Fruit fly (Drosophila melanogaster) whole organism, embryonic: ENCODE data around the gene CG33641.

ENCODE experiments used
- Abd-B ChIP-seq: fragments of 200-800 bp; sonication (Bioruptor generic); optimal IDR thresholded peaks from 2 replicates; lab custom pipeline; 2018; ENCODE audit warnings: missing biosample characterization, mild to moderate bottlenecking, missing genetic modification characterization, moderate library complexity
- Ada2b ChIP-seq: fragments of 200-800 bp; sonication (Bioruptor generic); IDR thresholded peaks from 2 replicates; pipeline ENCODE4 v1.3.6; 2022; ENCODE audit warnings: missing biosample characterization, missing genetic modification characterization
- Adf1 ChIP-seq: fragments of 200-800 bp; sonication (Bioruptor generic); IDR thresholded peaks from 2 replicates; pipeline ENCODE4 v1.3.6; 2022; ENCODE audit warnings: missing biosample characterization, missing genetic modification characterization
- BEAF-32 ChIP-seq: fragments of 200-800 bp; sonication (Bioruptor generic); optimal IDR thresholded peaks from 3 replicates; lab custom pipeline; 2017; ENCODE audit warnings: missing biosample characterization, missing genetic modification characterization, mild to moderate bottlenecking, moderate library complexity, missing genetic modification reagents
- BtbVII ChIP-seq: fragments of 200-800 bp; sonication (Bioruptor generic); optimal IDR thresholded peaks from 3 replicates; lab custom pipeline; 2017; ENCODE audit warnings: missing biosample characterization, mild to moderate bottlenecking, missing genetic modification characterization
- CG10654 ChIP-seq: fragments of 200-800 bp; sonication (Bioruptor generic); optimal IDR thresholded peaks from 2 replicates; lab custom pipeline; 2016; ENCODE audit warnings: missing biosample characterization, missing genetic modification characterization
- CG10959 ChIP-seq: fragments of 200-800 bp; sonication (Bioruptor generic); IDR thresholded peaks from 2 replicates; pipeline ENCODE4 v1.3.6; 2022; ENCODE audit warnings: missing biosample characterization, missing genetic modification characterization
- CG11247 ChIP-seq: fragments of 200-800 bp; sonication (Bioruptor generic); IDR thresholded peaks from 2 replicates; pipeline ENCODE4 v1.3.6; 2022; ENCODE audit warnings: missing biosample characterization, missing genetic modification characterization
- CG15073 ChIP-seq: fragments of 200-800 bp; sonication (Bioruptor generic); optimal IDR thresholded peaks from 2 replicates; lab custom pipeline; 2016; ENCODE audit warnings: missing biosample characterization, missing genetic modification characterization
- CG15514 ChIP-seq: fragments of 200-800 bp; sonication (Bioruptor generic); optimal IDR thresholded peaks from 3 replicates; lab custom pipeline; 2017; ENCODE audit warnings: missing biosample characterization, missing genetic modification characterization, mild to moderate bottlenecking, moderate library complexity, missing genetic modification reagents
- CG17361 ChIP-seq: fragments of 200-800 bp; sonication (Bioruptor generic); IDR thresholded peaks from 3 replicates; pipeline ENCODE4 v1.3.6; 2022; ENCODE audit warnings: missing biosample characterization, missing genetic modification characterization
- CG17912 ChIP-seq: fragments of 200-800 bp; sonication (Bioruptor generic); optimal IDR thresholded peaks from 2 replicates; lab custom pipeline; 2018; ENCODE audit warnings: missing biosample characterization, mild to moderate bottlenecking, missing genetic modification characterization
- CG18262 ChIP-seq: fragments of 200-800 bp; optimal IDR thresholded peaks from 3 replicates; lab custom pipeline; 2019; ENCODE audit warnings: missing biosample characterization, mild to moderate bottlenecking, missing genetic modification characterization, moderate library complexity
- CG31224 ChIP-seq: fragments of 200-800 bp; sonication (Bioruptor generic); IDR thresholded peaks from 2 replicates; pipeline ENCODE4 v1.3.6; 2022; ENCODE audit warnings: missing biosample characterization, missing genetic modification characterization
- CG4424 ChIP-seq: fragments of 200-800 bp; sonication (Bioruptor generic); optimal IDR thresholded peaks from 3 replicates; lab custom pipeline; 2016; ENCODE audit warnings: missing biosample characterization, missing genetic modification characterization
- CG4820 ChIP-seq: fragments of 200-800 bp; sonication (Bioruptor generic); optimal IDR thresholded peaks from 3 replicates; lab custom pipeline; 2016; ENCODE audit warnings: missing biosample characterization, missing genetic modification characterization
- CG6254 ChIP-seq: fragments of 200-800 bp; sonication (Bioruptor generic); optimal IDR thresholded peaks from 3 replicates; lab custom pipeline; 2017; ENCODE audit warnings: mild to moderate bottlenecking, missing biosample characterization, missing genetic modification reagents, missing genetic modification characterization
- CG6689 ChIP-seq: fragments of 200-800 bp; sonication (Bioruptor generic); IDR thresholded peaks from 2 replicates; pipeline ENCODE4 v1.3.6; 2022; ENCODE audit warnings: missing biosample characterization, missing genetic modification characterization
- CrebB ChIP-seq: fragments of 200-800 bp; sonication (Bioruptor generic); optimal IDR thresholded peaks from 3 replicates; lab custom pipeline; 2018; ENCODE audit warnings: missing biosample characterization, mild to moderate bottlenecking, missing genetic modification characterization
- Dbx ChIP-seq: fragments of 200-800 bp; sonication (Bioruptor generic); IDR thresholded peaks from 3 replicates; pipeline ENCODE4 v1.3.6; 2022; ENCODE audit warnings: missing biosample characterization, missing genetic modification characterization
- E2f2 ChIP-seq: fragments of 200-800 bp; sonication (Bioruptor generic); IDR thresholded peaks from 2 replicates; pipeline ENCODE4 v1.3.6; 2022; ENCODE audit warnings: missing biosample characterization, missing genetic modification characterization
- Fer2 ChIP-seq: fragments of 200-800 bp; sonication (Bioruptor generic); optimal IDR thresholded peaks from 2 replicates; lab custom pipeline; 2018; ENCODE audit warnings: missing biosample characterization, mild to moderate bottlenecking, missing genetic modification characterization, moderate library complexity
- HmgZ ChIP-seq: fragments of 200-800 bp; sonication (Bioruptor generic); optimal IDR thresholded peaks from 2 replicates; lab custom pipeline; 2018; ENCODE audit warnings: missing biosample characterization, mild to moderate bottlenecking, missing genetic modification characterization
- Hmr ChIP-seq: fragments of 200-800 bp; sonication (Bioruptor generic); optimal IDR thresholded peaks from 3 replicates; lab custom pipeline; 2017; ENCODE audit warnings: mild to moderate bottlenecking, missing biosample characterization, missing genetic modification reagents, missing genetic modification characterization
- Max ChIP-seq: fragments of 200-800 bp; sonication (Bioruptor generic); optimal IDR thresholded peaks from 2 replicates; lab custom pipeline; 2016; ENCODE audit warnings: missing biosample characterization, mild to moderate bottlenecking, missing genetic modification characterization
- NK7.1 ChIP-seq: fragments of 200-800 bp; sonication (Bioruptor generic); optimal IDR thresholded peaks from 3 replicates; lab custom pipeline; 2016; ENCODE audit warnings: missing biosample characterization, missing genetic modification characterization
- Opbp ChIP-seq: fragments of 200-800 bp; sonication (Bioruptor generic); IDR thresholded peaks from 3 replicates; pipeline ENCODE4 v1.3.6; 2022; ENCODE audit warnings: missing biosample characterization, missing genetic modification characterization; ENCODE audit not compliant: partially characterized antibody
- Sox102F ChIP-seq: fragments of 200-800 bp; sonication (Bioruptor generic); optimal IDR thresholded peaks from 2 replicates; lab custom pipeline; 2018; ENCODE audit warnings: missing biosample characterization, mild to moderate bottlenecking, missing genetic modification characterization, moderate library complexity
- Spps ChIP-seq: fragments of 200-800 bp; sonication (Bioruptor generic); optimal IDR thresholded peaks from 2 replicates; lab custom pipeline; 2018; ENCODE audit warnings: missing biosample characterization, mild to moderate bottlenecking, missing genetic modification characterization
- Sry-β ChIP-seq: fragments of 200-800 bp; sonication (Bioruptor generic); optimal IDR thresholded peaks from 2 replicates; lab custom pipeline; 2018; ENCODE audit warnings: missing biosample characterization, mild to moderate bottlenecking, missing genetic modification characterization, moderate library complexity
- Tbp ChIP-seq: fragments of >200 bp; optimal IDR thresholded peaks from 2 replicates; lab custom pipeline; 2018; ENCODE audit warnings: missing biosample characterization, missing genetic modification characterization
- abd-A ChIP-seq: fragments of 200-800 bp; sonication (Bioruptor generic); optimal IDR thresholded peaks from 3 replicates; lab custom pipeline; 2019; ENCODE audit warnings: missing biosample characterization, mild to moderate bottlenecking, missing genetic modification characterization, moderate library complexity
- cas ChIP-seq: fragments of 200-800 bp; sonication (Bioruptor generic); IDR thresholded peaks from 2 replicates; pipeline ENCODE4 v1.3.6; 2022; ENCODE audit warnings: missing biosample characterization, missing genetic modification characterization
- da ChIP-seq: fragments of 200-800 bp; sonication (Bioruptor generic); optimal IDR thresholded peaks from 2 replicates; lab custom pipeline; 2016; ENCODE audit warnings: missing biosample characterization, missing genetic modification characterization
- fd3F ChIP-seq: fragments of 200-800 bp; sonication (Bioruptor generic); optimal IDR thresholded peaks from 2 replicates; lab custom pipeline; 2018; ENCODE audit warnings: missing biosample characterization, mild to moderate bottlenecking, missing genetic modification characterization, moderate library complexity
- hb ChIP-seq: fragments of 200-800 bp; sonication (Bioruptor generic); IDR thresholded peaks from 3 replicates; pipeline ENCODE4 v1.3.6; 2022; ENCODE audit warnings: missing biosample characterization, missing genetic modification characterization; ENCODE audit not compliant: partially characterized antibody
- hbn ChIP-seq: fragments of 200-800 bp; sonication (Bioruptor generic); IDR thresholded peaks from 2 replicates; pipeline ENCODE4 v1.3.6; 2022; ENCODE audit warnings: missing biosample characterization, missing genetic modification characterization; ENCODE audit not compliant: partially characterized antibody
- ind ChIP-seq: fragments of 200-800 bp; sonication (Bioruptor generic); optimal IDR thresholded peaks from 3 replicates; lab custom pipeline; 2016; ENCODE audit warnings: missing biosample characterization, missing genetic modification characterization
- maf-S ChIP-seq: fragments of 200-800 bp; sonication (Bioruptor generic); optimal IDR thresholded peaks from 2 replicates; lab custom pipeline; 2016; ENCODE audit warnings: missing biosample characterization, missing genetic modification characterization
- otp ChIP-seq: fragments of 200-800 bp; sonication (Bioruptor generic); IDR thresholded peaks from 3 replicates; pipeline ENCODE4, ENCODE4 v1.3.6; 2022; ENCODE audit warnings: missing biosample characterization, missing genetic modification characterization
- pb ChIP-seq: fragments of 200-800 bp; sonication (Bioruptor generic); optimal IDR thresholded peaks from 3 replicates; lab custom pipeline; 2016; ENCODE audit warnings: missing biosample characterization, missing genetic modification characterization
- pfk ChIP-seq: fragments of 200-800 bp; sonication (Bioruptor generic); optimal IDR thresholded peaks from 2 replicates; lab custom pipeline; 2018; ENCODE audit warnings: missing biosample characterization, mild to moderate bottlenecking, missing genetic modification characterization, moderate library complexity
- pros ChIP-seq: fragments of 200-800 bp; sonication (Bioruptor generic); optimal IDR thresholded peaks from 3 replicates; lab custom pipeline; 2019; ENCODE audit warnings: missing biosample characterization, mild to moderate bottlenecking, missing genetic modification characterization, moderate library complexity
- ranshi ChIP-seq: fragments of 200-800 bp; sonication (Bioruptor generic); IDR thresholded peaks from 2 replicates; pipeline ENCODE4 v1.3.6; 2022; ENCODE audit warnings: missing biosample characterization, missing genetic modification characterization
- slou ChIP-seq: fragments of 200-800 bp; sonication (Bioruptor generic); optimal IDR thresholded peaks from 3 replicates; lab custom pipeline; 2016; ENCODE audit warnings: missing biosample characterization, missing genetic modification characterization
- sug ChIP-seq: fragments of 200-800 bp; optimal IDR thresholded peaks from 2 replicates; lab custom pipeline; 2019; ENCODE audit warnings: missing biosample characterization, mild to moderate bottlenecking, missing genetic modification characterization, moderate library complexity
- wdn ChIP-seq: fragments of 200-800 bp; sonication (Bioruptor generic); IDR thresholded peaks from 2 replicates; pipeline ENCODE4 v1.3.6; 2022; ENCODE audit warnings: missing biosample characterization, missing genetic modification characterization
- zen2 ChIP-seq: fragments of 200-800 bp; sonication (Bioruptor generic); IDR thresholded peaks from 3 replicates; pipeline ENCODE4 v1.3.6; 2022; ENCODE audit warnings: missing biosample characterization, missing genetic modification characterization; ENCODE audit not compliant: partially characterized antibody
- zfh1 ChIP-seq: fragments of 200-800 bp; sonication (Bioruptor generic); IDR thresholded peaks from 3 replicates; pipeline ENCODE4 v1.3.6; 2022; ENCODE audit warnings: missing biosample characterization, missing genetic modification characterization

The CG33641 gene

dm6 chr2L:13514945-13515687 lies 13.7 kb upstream of the CG33641 start (continued):
- TF ChIP-seq cas (GFP tag; lab: Robert Waterston, UW) (0 out of 2 replicates have a peak, but pooled peaks have one; percentile 14), CG10959 (peak; percentile 62), ranshi (GFP tag; lab: Robert Waterston, UW) (peak; percentile 82), Sox102F (peak; percentile 73), ind (GFP tag; lab: Kevin White, UChicago) (peak; percentile 87), Sry-β (no peak), Fer2 (tag; lab: Kevin White, UChicago) (no peak), Spps (tag; lab: Kevin White, UChicago) (peak; percentile 46), BEAF-32 (GFP tag; lab: Kevin White, UChicago) (no peak), BtbVII (GFP tag; lab: Kevin White, UChicago) (peak; percentile 52), da (GFP tag; lab: Kevin White, UChicago) (peak; percentile 48), Tbp (GFP tag; lab: Kevin White, UChicago) (no peak), pros (no peak), Adf1 (GFP tag; lab: Robert Waterston, UW) (no peak), CG15514 (GFP tag; lab: Kevin White, UChicago) (peak; percentile 68), hb (GFP tag; lab: Robert Waterston, UW) (no peak), HmgZ (tag; lab: Kevin White, UChicago) (no peak), E2f2 (GFP tag; lab: Robert Waterston, UW) (no peak), CG4820 (GFP tag; lab: Kevin White, UChicago) (peak; percentile 81), CG31224 (GFP tag; lab: Robert Waterston, UW) (peak; percentile 77), otp (peak; percentile 61; the same call in 1 of the 3 replicates), Dbx (GFP tag; lab: Robert Waterston, UW) (peak; percentile 34; the same call in 2 of the 3 replicates), CG17912 (no peak), abd-A (no peak), hbn (no peak), Abd-B (GFP tag; lab: Kevin White, UChicago) (peak; percentile 70), zen2 (GFP tag; lab: Robert Waterston, UW) (no peak), Max (GFP tag; lab: Kevin White, UChicago) (peak; percentile 60), Opbp (GFP tag; lab: Robert Waterston, UW) (no peak), pfk (GFP tag; lab: Kevin White, UChicago) (no peak), CG15073 (no peak), CG10654 (GFP tag; lab: Kevin White, UChicago) (peak; percentile 61), CG6254 (GFP tag; lab: Kevin White, UChicago) (peak; percentile 73), CG6689 (GFP tag; lab: Robert Waterston, UW) (peak; percentile 71), CG18262 (tag; lab: Kevin White, UChicago) (peak; percentile 81), CrebB (no peak), CG11247 (GFP tag; lab: Robert Waterston, UW) (peak; percentile 19; the same call in 1 of the 2 replicates), Hmr (peak; percentile 23), fd3F (GFP tag; lab: Kevin White, UChicago) (peak; percentile 7), zfh1 (GFP tag; lab: Robert Waterston, UW) (peak; percentile 64), slou (peak; percentile 77), pb (peak; percentile 80), CG17361 (GFP tag; lab: Robert Waterston, UW) (peak; percentile 91), maf-S (GFP tag; lab: Kevin White, UChicago) (peak; percentile 75), wdn (GFP tag; lab: Robert Waterston, UW) (peak; percentile 39; the same call in 1 of the 2 replicates), sug (tag; lab: Kevin White, UChicago) (no peak), NK7.1 (peak; percentile 72), CG4424 (GFP tag; lab: Kevin White, UChicago) (peak; percentile 82), Ada2b (GFP tag; lab: Robert Waterston, UW) (peak; percentile 92)
